Fruit fly (Drosophila melanogaster) whole organism, embryonic: Measurements from ENCODE around the gene CG17032.

Experiments used
- Bgb ChIP-seq: fragments of 200-800 bp; sonication (Bioruptor generic); IDR thresholded peaks from 2 replicates; pipeline ENCODE4 v1.3.6; 2022; ENCODE audit warnings: missing biosample characterization, missing genetic modification characterization; ENCODE audit not compliant: partially characterized antibody
- CG10267 ChIP-seq: fragments of 200-800 bp; sonication (Bioruptor generic); optimal IDR thresholded peaks from 2 replicates; lab custom pipeline; 2018; ENCODE audit warnings: missing biosample characterization, mild to moderate bottlenecking, missing genetic modification characterization, moderate library complexity
- CG10543 ChIP-seq: fragments of 200-800 bp; sonication (Bioruptor generic); optimal IDR thresholded peaks from 3 replicates; lab custom pipeline; 2017; ENCODE audit warnings: missing biosample characterization, mild to moderate bottlenecking, missing genetic modification characterization, moderate library complexity
- CG13287 ChIP-seq: fragments of 200-800 bp; sonication (Bioruptor generic); IDR thresholded peaks from 2 replicates; pipeline ENCODE4 v1.3.6; 2022; ENCODE audit warnings: missing biosample characterization, missing genetic modification characterization; ENCODE audit not compliant: partially characterized antibody
- CG14710 ChIP-seq: fragments of 200-800 bp; sonication (Bioruptor generic); optimal IDR thresholded peaks from 3 replicates; lab custom pipeline; 2019; ENCODE audit warnings: missing biosample characterization, mild to moderate bottlenecking, missing genetic modification characterization, moderate library complexity
- CG14965 ChIP-seq: fragments of 200-800 bp; sonication (Bioruptor generic); optimal IDR thresholded peaks from 2 replicates; lab custom pipeline; 2016; ENCODE audit warnings: missing biosample characterization, missing genetic modification characterization, borderline replicate concordance
- CG18476 ChIP-seq: fragments of 200-800 bp; sonication (Bioruptor generic); optimal IDR thresholded peaks from 2 replicates; lab custom pipeline; 2016; ENCODE audit warnings: missing biosample characterization, mild to moderate bottlenecking, missing genetic modification characterization
- CG30431 ChIP-seq: fragments of 200-800 bp; sonication (Bioruptor generic); optimal IDR thresholded peaks from 2 replicates; lab custom pipeline; 2017; ENCODE audit warnings: missing biosample characterization, missing genetic modification characterization
- CG3065 ChIP-seq: fragments of 200-800 bp; sonication (Bioruptor generic); optimal IDR thresholded peaks from 2 replicates; lab custom pipeline; 2016; ENCODE audit warnings: missing biosample characterization, missing genetic modification characterization
- CG32532 ChIP-seq: fragments of 200-800 bp; sonication (Bioruptor generic); IDR thresholded peaks from 2 replicates; pipeline ENCODE4 v1.3.6; 2022; ENCODE audit warnings: missing biosample characterization, missing genetic modification characterization
- CG32767 ChIP-seq: fragments of 200-800 bp; sonication (Bioruptor generic); IDR thresholded peaks from 2 replicates; pipeline ENCODE4 v1.3.6; 2022; ENCODE audit warnings: missing biosample characterization, missing genetic modification characterization
- CG32772 ChIP-seq: fragments of 200-800 bp; sonication (Bioruptor generic); IDR thresholded peaks from 2 replicates; pipeline ENCODE4 v1.3.6; 2022; ENCODE audit warnings: missing biosample characterization, missing genetic modification characterization
- CG33557 ChIP-seq: fragments of 200-800 bp; sonication (Bioruptor generic); optimal IDR thresholded peaks from 2 replicates; lab custom pipeline; 2019; ENCODE audit warnings: missing biosample characterization, mild to moderate bottlenecking, missing genetic modification characterization, moderate library complexity
- CG34422 ChIP-seq: fragments of 200-800 bp; sonication (Bioruptor generic); IDR thresholded peaks from 3 replicates; pipeline ENCODE4 v1.3.6; 2022; ENCODE audit warnings: missing biosample characterization, missing genetic modification characterization
- CG4617 ChIP-seq: fragments of 200-800 bp; sonication (Bioruptor generic); optimal IDR thresholded peaks from 3 replicates; lab custom pipeline; 2016; ENCODE audit warnings: missing biosample characterization, missing genetic modification characterization, borderline replicate concordance
- CG6791 ChIP-seq: fragments of 200-800 bp; sonication (Bioruptor generic); IDR thresholded peaks from 3 replicates; pipeline ENCODE4 v1.3.6; 2022; ENCODE audit warnings: missing biosample characterization, missing genetic modification characterization; ENCODE audit not compliant: partially characterized antibody
- CG7745 ChIP-seq: fragments of 200-800 bp; sonication (Bioruptor generic); optimal IDR thresholded peaks from 2 replicates; lab custom pipeline; 2018; ENCODE audit warnings: missing biosample characterization, mild to moderate bottlenecking, missing genetic modification characterization, moderate library complexity
- CG7928 ChIP-seq: fragments of 200-800 bp; sonication (Bioruptor generic); optimal IDR thresholded peaks from 2 replicates; lab custom pipeline; 2017; ENCODE audit warnings: missing biosample characterization, mild to moderate bottlenecking, missing genetic modification characterization
- CG8924 ChIP-seq: fragments of 200-800 bp; optimal IDR thresholded peaks from 3 replicates; lab custom pipeline; 2019; ENCODE audit warnings: missing biosample characterization, mild to moderate bottlenecking, missing genetic modification characterization, moderate library complexity
- CG9609 ChIP-seq: fragments of 200-800 bp; sonication (Bioruptor generic); optimal IDR thresholded peaks from 3 replicates; lab custom pipeline; 2016; ENCODE audit warnings: missing biosample characterization, missing genetic modification characterization
- CG9932 ChIP-seq: fragments of 200-800 bp; sonication (Bioruptor generic); IDR thresholded peaks from 2 replicates; pipeline ENCODE4 v1.3.6; 2022; ENCODE audit warnings: missing biosample characterization, missing genetic modification characterization
- Deaf1 ChIP-seq: fragments of 200-800 bp; optimal IDR thresholded peaks from 3 replicates; lab custom pipeline; 2019; ENCODE audit warnings: missing biosample characterization, mild to moderate bottlenecking, missing genetic modification characterization, moderate library complexity
- Dip3 ChIP-seq: fragments of 200-800 bp; sonication (Bioruptor generic); optimal IDR thresholded peaks from 3 replicates; lab custom pipeline; 2016; ENCODE audit warnings: missing biosample characterization, missing genetic modification characterization
- Dp ChIP-seq: fragments of 200-800 bp; sonication (Bioruptor generic); optimal IDR thresholded peaks from 2 replicates; lab custom pipeline; 2018; ENCODE audit warnings: missing biosample characterization, mild to moderate bottlenecking, missing genetic modification characterization, moderate library complexity
- Dref ChIP-seq: fragments of 200-800 bp; sonication (Bioruptor generic); IDR thresholded peaks from 2 replicates; pipeline ENCODE4 v1.3.6; 2022; ENCODE audit warnings: missing biosample characterization, missing genetic modification characterization
- HLH54F ChIP-seq: fragments of 200-800 bp; sonication (Bioruptor generic); optimal IDR thresholded peaks from 3 replicates; lab custom pipeline; 2016; ENCODE audit warnings: missing biosample characterization, missing genetic modification characterization
- Hr39 ChIP-seq: fragments of >200 bp; optimal IDR thresholded peaks from 2 replicates; lab custom pipeline; 2017
- MBD-R2 ChIP-seq: fragments of 200-800 bp; sonication (Bioruptor generic); IDR thresholded peaks from 2 replicates; pipeline ENCODE4 v1.3.6; 2022; ENCODE audit warnings: missing biosample characterization, missing genetic modification characterization
- NC2β ChIP-seq: fragments of 200-800 bp; sonication (Bioruptor generic); optimal IDR thresholded peaks from 2 replicates; lab custom pipeline; 2016; ENCODE audit warnings: missing biosample characterization, missing genetic modification characterization
- Pdp1 ChIP-seq, 2 experiments: fragments of 200-800 bp; sonication (Bioruptor generic); optimal IDR thresholded peaks; 3 replicates each; lab custom pipeline; 2016; ENCODE audit warnings: missing biosample characterization in 2 of 2, missing genetic modification characterization in 2 of 2, mild to moderate bottlenecking in 1 of 2, moderate library complexity in 1 of 2
- Scr ChIP-seq: fragments of 200-800 bp; sonication (Bioruptor generic); IDR thresholded peaks from 2 replicates; pipeline ENCODE4 v1.3.6; 2022; ENCODE audit warnings: missing biosample characterization, missing genetic modification characterization; ENCODE audit not compliant: partially characterized antibody
- cad ChIP-seq: fragments of >200 bp; optimal IDR thresholded peaks from 2 replicates; lab custom pipeline; 2017; ENCODE audit warnings: missing biosample characterization, missing genetic modification characterization
- chinmo ChIP-seq: fragments of 200-800 bp; sonication (Bioruptor generic); IDR thresholded peaks from 4 replicates; pipeline ENCODE4 v1.3.6; 2022; ENCODE audit warnings: missing biosample characterization, missing genetic modification characterization; ENCODE audit not compliant: partially characterized antibody
- eyg ChIP-seq: fragments of 200-800 bp; sonication (Bioruptor generic); optimal IDR thresholded peaks from 3 replicates; lab custom pipeline; 2016; ENCODE audit warnings: missing biosample characterization, missing genetic modification characterization
- gt ChIP-seq: fragments of 200-800 bp; sonication (Bioruptor generic); IDR thresholded peaks from 2 replicates; pipeline ENCODE4 v1.3.6; 2022; ENCODE audit warnings: missing biosample characterization, missing genetic modification characterization
- ham ChIP-seq: fragments of 200-800 bp; sonication (Bioruptor generic); IDR thresholded peaks from 2 replicates; pipeline ENCODE4 v1.3.6; 2022; ENCODE audit warnings: missing biosample characterization, missing genetic modification characterization
- jing ChIP-seq: fragments of 200-800 bp; sonication (Bioruptor generic); optimal IDR thresholded peaks from 2 replicates; lab custom pipeline; 2018; ENCODE audit warnings: missing biosample characterization, mild to moderate bottlenecking, missing genetic modification characterization
- ken ChIP-seq: fragments of 200-800 bp; sonication (Bioruptor generic); IDR thresholded peaks from 3 replicates; pipeline ENCODE4 v1.3.6; 2022; ENCODE audit warnings: missing biosample characterization, missing genetic modification characterization
- org-1 ChIP-seq: fragments of 200-800 bp; sonication (Bioruptor generic); optimal IDR thresholded peaks from 2 replicates; lab custom pipeline; 2017; ENCODE audit warnings: missing biosample characterization, missing genetic modification characterization
- phol ChIP-seq: fragments of 200-800 bp; sonication (Bioruptor generic); optimal IDR thresholded peaks from 3 replicates; lab custom pipeline; 2018; ENCODE audit warnings: missing biosample characterization, mild to moderate bottlenecking, missing genetic modification characterization, moderate library complexity
- pnt ChIP-seq: fragments of 200-800 bp; sonication (Bioruptor generic); optimal IDR thresholded peaks from 3 replicates; lab custom pipeline; 2016; ENCODE audit warnings: missing biosample characterization, missing genetic modification characterization
- pzg ChIP-seq: fragments of 200-800 bp; sonication (Bioruptor generic); optimal IDR thresholded peaks from 3 replicates; lab custom pipeline; 2018; ENCODE audit warnings: missing biosample characterization, mild to moderate bottlenecking, missing genetic modification characterization, moderate library complexity
- sqz ChIP-seq: fragments of 200-800 bp; sonication (Bioruptor generic); optimal IDR thresholded peaks from 3 replicates; lab custom pipeline; 2018; ENCODE audit warnings: missing biosample characterization, mild to moderate bottlenecking, missing genetic modification characterization
- stc ChIP-seq: fragments of 200-800 bp; sonication (Bioruptor generic); IDR thresholded peaks from 2 replicates; pipeline ENCODE4 v1.3.6; 2022; ENCODE audit warnings: missing biosample characterization, missing genetic modification characterization
- stwl ChIP-seq: fragments of 200-800 bp; sonication (Bioruptor generic); optimal IDR thresholded peaks from 3 replicates; lab custom pipeline; 2018; ENCODE audit warnings: missing biosample characterization, mild to moderate bottlenecking, missing genetic modification characterization, moderate library complexity
- sug ChIP-seq: fragments of 200-800 bp; optimal IDR thresholded peaks from 2 replicates; lab custom pipeline; 2019; ENCODE audit warnings: missing biosample characterization, mild to moderate bottlenecking, missing genetic modification characterization, moderate library complexity
- tna ChIP-seq: fragments of 200-800 bp; sonication (Bioruptor generic); IDR thresholded peaks from 2 replicates; pipeline ENCODE4 v1.3.6; 2022; ENCODE audit warnings: missing biosample characterization, missing genetic modification characterization; ENCODE audit not compliant: partially characterized antibody
- unc-4 ChIP-seq: fragments of 200-800 bp; sonication (Bioruptor generic); IDR thresholded peaks from 2 replicates; pipeline ENCODE4 v1.3.6; 2022; ENCODE audit warnings: missing biosample characterization, missing genetic modification characterization; ENCODE audit not compliant: partially characterized antibody

Gene CG17032

DNA sequence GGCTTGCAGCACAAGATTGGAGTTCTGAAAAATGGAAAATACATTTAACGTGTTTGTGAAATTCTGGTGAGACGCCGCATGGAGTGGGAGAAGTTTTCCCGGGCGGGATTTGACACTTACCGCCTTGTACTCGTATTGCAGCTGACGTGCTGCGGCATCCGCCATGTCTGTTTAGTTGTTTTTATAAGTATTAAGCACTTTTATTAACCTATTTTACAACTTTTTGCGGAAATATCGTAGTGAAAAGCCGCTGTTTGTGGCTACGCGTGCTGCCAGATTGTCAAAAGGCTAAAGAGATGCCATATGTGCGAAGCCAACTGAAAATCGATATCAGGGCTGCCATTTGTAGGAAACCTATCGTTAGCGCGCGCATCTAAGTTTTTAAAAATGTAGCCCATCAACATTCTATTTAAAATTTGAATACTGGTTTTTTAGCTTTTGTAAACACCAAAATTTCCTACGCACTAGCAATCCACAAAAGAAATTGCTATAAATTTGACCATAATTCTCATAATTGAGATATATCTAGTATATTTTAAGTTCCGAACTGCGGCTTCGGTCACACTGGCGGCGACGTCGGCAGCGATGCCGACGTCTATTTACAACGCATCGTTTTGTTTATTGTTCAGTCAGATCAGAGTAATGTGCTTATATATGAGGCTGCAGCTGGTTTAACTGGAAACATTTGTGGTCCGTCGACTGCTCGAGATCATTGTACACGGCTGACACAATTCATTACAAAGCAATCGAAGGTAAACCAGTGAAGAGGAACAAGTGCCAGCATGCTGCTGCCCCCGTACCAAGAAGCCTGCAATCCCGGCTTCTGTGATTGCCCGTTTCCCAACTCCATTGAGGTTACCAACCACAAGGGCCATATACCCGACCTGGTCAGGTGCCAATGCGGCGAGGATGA, 9.2 kb downstream of the CG17032 start, which contains the start of the genes Brr2 and CG10516 (continued):
- TF ChIP-seq Bgb (GFP tag; lab: Robert Waterston, UW) (0 out of 2 replicates have a peak, but pooled peaks have one; percentile 5), CG32532 (no peak), stc (GFP tag; lab: Robert Waterston, UW) (no peak), org-1 (GFP tag; lab: Kevin White, UChicago) (no peak), CG14965 (no peak), Dip3 (no peak), Hr39 (no peak), CG33557 (GFP tag; lab: Kevin White, UChicago) (no peak), CG9932 (GFP tag; lab: Robert Waterston, UW) (no peak; the same call in 1 of the 2 replicates), CG9609 (GFP tag; lab: Kevin White, UChicago) (no peak), unc-4 (GFP tag; lab: Robert Waterston, UW) (peak; percentile 38; the same call in 1 of the 2 replicates), CG10543 (peak; percentile 36), CG18476 (no peak), Dp (GFP tag; lab: Kevin White, UChicago) (peak; percentile 86), CG7745 (tag; lab: Kevin White, UChicago) (no peak), phol (tag; lab: Kevin White, UChicago) (peak; percentile 78), NC2β (no peak), CG10267 (tag; lab: Kevin White, UChicago) (peak; percentile 70), HLH54F (GFP tag; lab: Kevin White, UChicago) (peak; percentile 37), CG32772 (GFP tag; lab: Robert Waterston, UW) (no peak), CG3065 (GFP tag; lab: Kevin White, UChicago) (no peak), tna (0 out of 2 replicates have a peak, but pooled peaks have one; percentile 13), gt (GFP tag; lab: Robert Waterston, UW) (no peak), Dref (GFP tag; lab: Robert Waterston, UW) (peak; percentile 79), chinmo (GFP tag; lab: Robert Waterston, UW) (no peak), CG6791 (GFP tag; lab: Robert Waterston, UW) (peak; percentile 12; the same call in 1 of the 3 replicates), Scr (GFP tag; lab: Robert Waterston, UW) (peak; percentile 34), CG32767 (GFP tag; lab: Robert Waterston, UW) (no peak), sug (tag; lab: Kevin White, UChicago) (peak; percentile 43), CG30431 (GFP tag; lab: Kevin White, UChicago) (no peak), sqz (no peak), CG13287 (GFP tag; lab: Robert Waterston, UW) (peak; percentile 62), CG34422 (GFP tag; lab: Robert Waterston, UW) (no peak), ken (GFP tag; lab: Robert Waterston, UW) (no peak), cad (GFP tag; lab: Kevin White, UChicago) (no peak), pzg (GFP tag; lab: Kevin White, UChicago) (peak; percentile 80), ham (GFP tag; lab: Robert Waterston, UW) (no peak), CG7928 (GFP tag; lab: Kevin White, UChicago) (peak; percentile 30), Deaf1 (no peak), Pdp1 (GFP tag; optimal IDR thresholded peaks at IDR 0.05; lab: Kevin White, UChicago) (peak; percentile 6 to 8), eyg (GFP tag; lab: Kevin White, UChicago) (peak; percentile 41), CG4617 (GFP tag; lab: Kevin White, UChicago) (peak; percentile 80), MBD-R2 (peak; percentile 66), stwl (peak; percentile 60), CG14710 (tag; lab: Kevin White, UChicago) (peak; percentile 78), pnt (GFP tag; lab: Kevin White, UChicago) (no peak), CG8924 (tag; lab: Kevin White, UChicago) (peak; percentile 23), jing (GFP tag; lab: Kevin White, UChicago) (no peak)
